Fruit fly (Drosophila melanogaster): ENCODE data around the gene Sdhaf3.

DNA sequence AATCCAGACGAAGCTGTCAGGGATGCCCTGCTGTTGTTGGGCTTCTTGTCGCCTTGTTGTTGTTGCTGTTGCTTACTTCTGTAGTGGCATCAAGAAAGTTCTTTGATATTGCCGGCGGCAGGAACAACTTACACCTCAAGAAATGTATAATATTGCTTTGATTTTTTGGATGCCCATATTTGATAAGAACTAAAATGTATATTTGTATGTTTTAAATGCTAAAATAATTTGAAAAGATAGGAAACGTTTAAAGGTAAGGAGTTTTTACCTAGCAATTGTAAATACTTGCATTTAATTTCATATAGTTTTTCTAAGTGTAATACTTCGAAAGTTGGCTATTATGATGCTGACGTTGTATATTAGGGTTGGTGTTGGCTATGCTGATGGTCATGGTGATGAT lies 27.9 kb upstream of the Sdhaf3 start:
- TF ChIP-seq CG8478 (optimal IDR thresholded peaks at IDR 0.05) = no peak
- no peak for TF ChIP-seq CTCF (optimal IDR thresholded peaks at IDR 0.05)

Data from S2 (cell line).